Fruit fly (Drosophila melanogaster) whole organism, embryonic: Measurements from ENCODE around the gene scramb2.

Source experiments
- Bdp1 ChIP-seq: fragments of 200-800 bp; sonication (Bioruptor generic); optimal IDR thresholded peaks from 3 replicates; lab custom pipeline; 2016; ENCODE audit warnings: missing biosample characterization, missing genetic modification characterization
- CG11456 ChIP-seq: fragments of 200-800 bp; sonication (Bioruptor generic); IDR thresholded peaks from 3 replicates; pipeline ENCODE4 v1.3.6; 2022; ENCODE audit warnings: missing biosample characterization, missing genetic modification characterization
- CG11560 ChIP-seq: fragments of 200-800 bp; sonication (Bioruptor generic); IDR thresholded peaks from 3 replicates; pipeline ENCODE4 v1.3.6; 2022; ENCODE audit warnings: missing biosample characterization, missing genetic modification characterization
- CG11695 ChIP-seq: fragments of 200-800 bp; sonication (Bioruptor generic); IDR thresholded peaks from 3 replicates; pipeline ENCODE4 v1.3.6; 2022; ENCODE audit warnings: missing biosample characterization, missing genetic modification characterization
- CG1603 ChIP-seq: fragments of 200-800 bp; sonication (Bioruptor generic); optimal IDR thresholded peaks from 2 replicates; lab custom pipeline; 2019; ENCODE audit warnings: missing biosample characterization, mild to moderate bottlenecking, missing genetic modification characterization, moderate library complexity
- CG17361 ChIP-seq: fragments of 200-800 bp; sonication (Bioruptor generic); IDR thresholded peaks from 3 replicates; pipeline ENCODE4 v1.3.6; 2022; ENCODE audit warnings: missing biosample characterization, missing genetic modification characterization
- CG2712 ChIP-seq: fragments of 200-800 bp; optimal IDR thresholded peaks from 3 replicates; lab custom pipeline; 2019; ENCODE audit warnings: missing biosample characterization, mild to moderate bottlenecking, missing genetic modification characterization, moderate library complexity
- CG30403 ChIP-seq: fragments of 200-800 bp; sonication (Bioruptor generic); optimal IDR thresholded peaks from 3 replicates; lab custom pipeline; 2016; ENCODE audit warnings: missing biosample characterization, missing genetic modification characterization
- CG3407 ChIP-seq: fragments of 200-800 bp; sonication (Bioruptor generic); optimal IDR thresholded peaks from 2 replicates; lab custom pipeline; 2018; ENCODE audit warnings: missing biosample characterization, mild to moderate bottlenecking, missing genetic modification characterization
- CG3995 ChIP-seq: fragments of 200-800 bp; sonication (Bioruptor generic); optimal IDR thresholded peaks from 3 replicates; lab custom pipeline; 2016; ENCODE audit warnings: missing biosample characterization, missing genetic modification characterization
- CG4328 ChIP-seq: fragments of 200-800 bp; sonication (Bioruptor generic); optimal IDR thresholded peaks from 3 replicates; lab custom pipeline; 2017; ENCODE audit warnings: missing biosample characterization, missing genetic modification reagents, missing genetic modification characterization
- CG4854 ChIP-seq: fragments of 200-800 bp; sonication (Bioruptor generic); optimal IDR thresholded peaks from 2 replicates; lab custom pipeline; 2016; ENCODE audit warnings: missing biosample characterization, missing genetic modification characterization, inconsistent platforms
- CG6254 ChIP-seq: fragments of 200-800 bp; sonication (Bioruptor generic); optimal IDR thresholded peaks from 3 replicates; lab custom pipeline; 2017; ENCODE audit warnings: mild to moderate bottlenecking, missing biosample characterization, missing genetic modification reagents, missing genetic modification characterization
- CG8359 ChIP-seq: fragments of 200-800 bp; sonication (Bioruptor generic); optimal IDR thresholded peaks from 2 replicates; lab custom pipeline; 2017; ENCODE audit warnings: missing biosample characterization, mild to moderate bottlenecking, missing genetic modification characterization, borderline replicate concordance
- CG8388 ChIP-seq: fragments of 200-800 bp; sonication (Bioruptor generic); optimal IDR thresholded peaks from 2 replicates; lab custom pipeline; 2019; ENCODE audit warnings: missing biosample characterization, mild to moderate bottlenecking, missing genetic modification characterization, moderate library complexity
- CG8924 ChIP-seq: fragments of 200-800 bp; optimal IDR thresholded peaks from 3 replicates; lab custom pipeline; 2019; ENCODE audit warnings: missing biosample characterization, mild to moderate bottlenecking, missing genetic modification characterization, moderate library complexity
- CkIIα-i1 ChIP-seq: fragments of 200-800 bp; sonication (Bioruptor generic); IDR thresholded peaks from 2 replicates; pipeline ENCODE4 v1.3.6; 2022; ENCODE audit warnings: missing biosample characterization, missing genetic modification characterization
- D19A ChIP-seq: fragments of 200-800 bp; optimal IDR thresholded peaks from 3 replicates; lab custom pipeline; 2019; ENCODE audit warnings: missing biosample characterization, mild to moderate bottlenecking, missing genetic modification characterization, moderate library complexity
- D19B ChIP-seq: fragments of 200-800 bp; sonication (Bioruptor generic); optimal IDR thresholded peaks from 2 replicates; lab custom pipeline; 2017; ENCODE audit warnings: missing biosample characterization, mild to moderate bottlenecking, missing genetic modification characterization
- Dek ChIP-seq: fragments of 200-800 bp; sonication (Bioruptor generic); optimal IDR thresholded peaks from 3 replicates; lab custom pipeline; 2019; ENCODE audit warnings: missing biosample characterization, mild to moderate bottlenecking, missing genetic modification characterization, moderate library complexity
- Dip3 ChIP-seq: fragments of 200-800 bp; sonication (Bioruptor generic); optimal IDR thresholded peaks from 3 replicates; lab custom pipeline; 2016; ENCODE audit warnings: missing biosample characterization, missing genetic modification characterization
- E2f2 ChIP-seq: fragments of 200-800 bp; sonication (Bioruptor generic); IDR thresholded peaks from 2 replicates; pipeline ENCODE4 v1.3.6; 2022; ENCODE audit warnings: missing biosample characterization, missing genetic modification characterization
- Eip74EF ChIP-seq, 2 experiments: fragments of 200-800 bp in 1 of 2; fragments of >200 bp in 1 of 2; sonication (Bioruptor generic) in 1 of 2; optimal IDR thresholded peaks; 2 replicates each; lab custom pipeline; 2017 to 2019; ENCODE audit warnings: missing biosample characterization in 2 of 2, missing genetic modification characterization in 2 of 2, mild to moderate bottlenecking in 1 of 2, moderate library complexity in 1 of 2
- H15 ChIP-seq: fragments of 200-800 bp; sonication (Bioruptor generic); IDR thresholded peaks from 3 replicates; pipeline ENCODE4 v1.3.6; 2022; ENCODE audit warnings: missing biosample characterization, missing genetic modification characterization
- Hr39 ChIP-seq: fragments of >200 bp; optimal IDR thresholded peaks from 2 replicates; lab custom pipeline; 2017
- Mes4 ChIP-seq: fragments of 200-800 bp; sonication (Bioruptor generic); optimal IDR thresholded peaks from 2 replicates; lab custom pipeline; 2016; ENCODE audit warnings: missing biosample characterization, missing genetic modification characterization
- Mrtf ChIP-seq: fragments of 200-800 bp; sonication (Bioruptor generic); IDR thresholded peaks from 3 replicates; pipeline ENCODE4 v1.3.6; 2022; ENCODE audit warnings: missing biosample characterization, missing genetic modification characterization
- NC2α ChIP-seq: fragments of 200-800 bp; sonication (Bioruptor generic); optimal IDR thresholded peaks from 2 replicates; lab custom pipeline; 2016; ENCODE audit warnings: missing biosample characterization, missing genetic modification characterization
- NfI ChIP-seq: fragments of 200-800 bp; sonication (Bioruptor generic); optimal IDR thresholded peaks from 3 replicates; lab custom pipeline; 2018; ENCODE audit warnings: missing biosample characterization, mild to moderate bottlenecking, missing genetic modification characterization, moderate library complexity
- Optix ChIP-seq: fragments of 200-800 bp; sonication (Bioruptor generic); IDR thresholded peaks from 3 replicates; pipeline ENCODE4 v1.3.6; 2022; ENCODE audit warnings: missing biosample characterization, missing genetic modification characterization
- Ravus ChIP-seq: fragments of 200-800 bp; sonication (Bioruptor generic); IDR thresholded peaks from 2 replicates; pipeline ENCODE4 v1.3.6; 2022; ENCODE audit warnings: missing biosample characterization, missing genetic modification characterization
- Sin3A ChIP-seq: fragments of >200 bp; optimal IDR thresholded peaks from 2 replicates; lab custom pipeline; 2018
- Trl ChIP-seq, 3 experiments: fragments of >200 bp in 2 of 3; fragments of 200-800 bp in 1 of 3; sonication (Bioruptor generic) in 1 of 3; optimal IDR thresholded peaks; 2 replicates in 1 of 3; 3 replicates in 2 of 3; lab custom pipeline; 2016 to 2017; ENCODE audit warnings: missing biosample characterization in 1 of 3, missing genetic modification characterization in 1 of 3
- Vsx1 ChIP-seq: fragments of 200-800 bp; sonication (Bioruptor generic); optimal IDR thresholded peaks from 2 replicates; lab custom pipeline; 2017; ENCODE audit warnings: missing biosample characterization, mild to moderate bottlenecking, missing genetic modification characterization, missing genetic modification reagents
- amos ChIP-seq: fragments of 200-800 bp; sonication (Bioruptor generic); IDR thresholded peaks from 2 replicates; pipeline ENCODE4 v1.3.6; 2022; ENCODE audit warnings: missing biosample characterization, missing genetic modification characterization; ENCODE audit not compliant: partially characterized antibody
- croc ChIP-seq: fragments of 200-800 bp; sonication (Bioruptor generic); conservative IDR thresholded peaks from 3 replicates; pipeline ENCODE4 v1.3.6; 2022; ENCODE audit warnings: missing biosample characterization, missing genetic modification characterization
- dan ChIP-seq: fragments of 200-800 bp; sonication (Bioruptor generic); IDR thresholded peaks from 2 replicates; pipeline ENCODE4 v1.3.6; 2022; ENCODE audit warnings: missing biosample characterization, missing genetic modification characterization
- dysf ChIP-seq: fragments of 200-800 bp; sonication (Bioruptor generic); IDR thresholded peaks from 3 replicates; pipeline ENCODE4 v1.3.6; 2022; ENCODE audit warnings: missing biosample characterization, missing genetic modification characterization
- gfzf ChIP-seq: fragments of 200-800 bp; sonication (Bioruptor generic); optimal IDR thresholded peaks from 2 replicates; lab custom pipeline; 2016; ENCODE audit warnings: missing biosample characterization, mild to moderate bottlenecking, missing genetic modification characterization, moderate library complexity
- jing ChIP-seq: fragments of 200-800 bp; sonication (Bioruptor generic); optimal IDR thresholded peaks from 2 replicates; lab custom pipeline; 2018; ENCODE audit warnings: missing biosample characterization, mild to moderate bottlenecking, missing genetic modification characterization
- nmo ChIP-seq: fragments of 200-800 bp; sonication (Bioruptor generic); optimal IDR thresholded peaks from 2 replicates; lab custom pipeline; 2018; ENCODE audit warnings: missing biosample characterization, mild to moderate bottlenecking, missing genetic modification characterization, moderate library complexity
- peb ChIP-seq: fragments of 200-800 bp; sonication (Bioruptor generic); IDR thresholded peaks from 2 replicates; pipeline ENCODE4 v1.3.6; 2022; ENCODE audit warnings: missing biosample characterization, missing genetic modification characterization
- sim ChIP-seq: fragments of 200-800 bp; sonication (Bioruptor generic); IDR thresholded peaks from 2 replicates; pipeline ENCODE4 v1.3.6; 2022; ENCODE audit warnings: missing biosample characterization, missing genetic modification characterization
- sna ChIP-seq: fragments of 200-800 bp; sonication (Bioruptor generic); IDR thresholded peaks from 2 replicates; pipeline ENCODE4 v1.3.6; 2022; ENCODE audit warnings: missing biosample characterization, missing genetic modification characterization; ENCODE audit not compliant: partially characterized antibody
- stc ChIP-seq: fragments of 200-800 bp; sonication (Bioruptor generic); IDR thresholded peaks from 2 replicates; pipeline ENCODE4 v1.3.6; 2022; ENCODE audit warnings: missing biosample characterization, missing genetic modification characterization
- tup ChIP-seq: fragments of 200-800 bp; sonication (Bioruptor generic); optimal IDR thresholded peaks from 2 replicates; lab custom pipeline; 2016; ENCODE audit warnings: missing biosample characterization, mild to moderate bottlenecking, missing genetic modification characterization, moderate library complexity
- vnd ChIP-seq: fragments of 200-800 bp; sonication (Bioruptor generic); IDR thresholded peaks from 3 replicates; pipeline ENCODE4 v1.3.6; 2022; ENCODE audit warnings: missing biosample characterization, missing genetic modification characterization; ENCODE audit not compliant: partially characterized antibody
- zen ChIP-seq: fragments of 200-800 bp; sonication (Bioruptor generic); optimal IDR thresholded peaks from 3 replicates; lab custom pipeline; 2018; ENCODE audit warnings: missing biosample characterization, mild to moderate bottlenecking, missing genetic modification characterization, moderate library complexity

Gene scramb2

dm6 chr3L:3060054-3060979, 13.7 kb upstream of the scramb2 start (continued):
- peak; percentile 98 for TF ChIP-seq dan (GFP tag; lab: Robert Waterston, UW)
- peak; percentile 93 for TF ChIP-seq Bdp1 (GFP tag; lab: Kevin White, UChicago)
- TF ChIP-seq NC2α, result peak; percentile 98
- TF ChIP-seq sim (GFP tag; lab: Robert Waterston, UW), result peak; percentile 97
- peak; percentile 100 for TF ChIP-seq Optix (GFP tag; lab: Robert Waterston, UW)
- no peak for TF ChIP-seq Sin3A
- peak; percentile 14 for TF ChIP-seq gfzf (GFP tag; lab: Kevin White, UChicago)
- peak; percentile 99 for TF ChIP-seq Mrtf (GFP tag; lab: Robert Waterston, UW)
- peak; percentile 97 for TF ChIP-seq NfI
- peak; percentile 93 for TF ChIP-seq D19B (GFP tag; lab: Kevin White, UChicago)
- TF ChIP-seq Dek (tag; lab: Kevin White, UChicago), result peak; percentile 97
- TF ChIP-seq CG11560 (tag; lab: Robert Waterston, UW), result peak; percentile 93
- peak; percentile 98 for TF ChIP-seq jing
- peak; percentile 99 for TF ChIP-seq Dip3 (GFP tag; lab: Kevin White, UChicago)
- TF ChIP-seq CG2712 (tag; lab: Kevin White, UChicago), result peak; percentile 97
- peak; percentile 99 for TF ChIP-seq CG30403 (GFP tag; lab: Kevin White, UChicago)
- TF ChIP-seq CG1603 (tag; lab: Kevin White, UChicago), result peak; percentile 99
- TF ChIP-seq CG8924, result peak; percentile 96
- TF ChIP-seq CG8388 (GFP tag; lab: Kevin White, UChicago), result peak; percentile 96
- peak; percentile 91 for TF ChIP-seq D19A
- peak; percentile 26 to 67 for TF ChIP-seq Trl (optimal IDR thresholded peaks at IDR 0.05; lab: Kevin White, UChicago)
- peak; percentile 99 for TF ChIP-seq Trl (GFP tag; optimal IDR thresholded peaks at IDR 0.05; lab: Kevin White, UChicago)
- peak; percentile 91 for TF ChIP-seq CG6254
- TF ChIP-seq CG3995, result peak; percentile 86
- TF ChIP-seq CkIIα-i1 (GFP tag; lab: Robert Waterston, UW), result peak; percentile 98
- TF ChIP-seq Eip74EF (GFP tag; optimal IDR thresholded peaks at IDR 0.05; lab: Kevin White, UChicago), result peak in 1 of 2 experiments; percentile 94
- TF ChIP-seq amos (GFP tag; lab: Robert Waterston, UW), result no peak; the same call in 1 of the 2 replicates
- TF ChIP-seq CG11456, result peak; percentile 99
- TF ChIP-seq dysf (GFP tag; lab: Robert Waterston, UW), result peak; percentile 99
- peak; percentile 97 for TF ChIP-seq CG17361 (GFP tag; lab: Robert Waterston, UW)
- TF ChIP-seq sna (GFP tag; lab: Robert Waterston, UW), result peak; percentile 23; the same call in 1 of the 2 replicates
- peak; percentile 98 for TF ChIP-seq croc (GFP tag; lab: Robert Waterston, UW)
- peak; percentile 98 for TF ChIP-seq Ravus (GFP tag; lab: Robert Waterston, UW)
- peak; percentile 92 for TF ChIP-seq Vsx1 (GFP tag; lab: Kevin White, UChicago)
- peak; percentile 97 for TF ChIP-seq nmo (GFP tag; lab: Kevin White, UChicago)
- peak; percentile 97 for TF ChIP-seq CG4854 (GFP tag; lab: Kevin White, UChicago)
- TF ChIP-seq CG11695, result peak; percentile 98
- TF ChIP-seq zen (tag; lab: Kevin White, UChicago), result peak; percentile 94
- peak; percentile 97 for TF ChIP-seq peb (GFP tag; lab: Robert Waterston, UW)
- peak; percentile 93 for TF ChIP-seq CG8359 (GFP tag; lab: Kevin White, UChicago)
- peak; percentile 98 for TF ChIP-seq tup (GFP tag; lab: Kevin White, UChicago)
- TF ChIP-seq stc (GFP tag; lab: Robert Waterston, UW), result peak; percentile 99
- no peak for TF ChIP-seq Hr39 (lab: Kevin White, UChicago)
- peak; percentile 99 for TF ChIP-seq H15 (GFP tag; lab: Robert Waterston, UW)
- peak; percentile 95 for TF ChIP-seq CG4328 (GFP tag; lab: Kevin White, UChicago)
- peak; percentile 89 for TF ChIP-seq E2f2 (GFP tag; lab: Robert Waterston, UW)
- peak; percentile 96 for TF ChIP-seq CG3407 (GFP tag; lab: Kevin White, UChicago)
- TF ChIP-seq Mes4 (GFP tag; lab: Kevin White, UChicago), result peak; percentile 98
- no peak for TF ChIP-seq vnd (GFP tag; lab: Robert Waterston, UW)
